Comparison of ENCODE assay signal across 6 worm cellular contexts in genomic region chrIV:8233268-8233667, ce11.
TF ChIP-seq lines count a peak whose summit lies in the region.

No protein-coding gene starts in this region.

TF ChIP-seq in whole organism, L1 larva, 84 proteins besides CTCF, POLR2A, EP300 and RAD21:
- no peak for TF ChIP-seq zag-1 (tag; optimal IDR thresholded peaks at IDR 0.05; lab: Kevin White, UChicago)
- TF ChIP-seq snpc-4 (tag; optimal IDR thresholded peaks at IDR 0.05; lab: Kevin White, UChicago): no peak
- TF ChIP-seq elt-3 (tag; optimal IDR thresholded peaks at IDR 0.05; lab: Kevin White, UChicago): no peak
- no peak for TF ChIP-seq sox-4 (tag; optimal IDR thresholded peaks at IDR 0.05; lab: Kevin White, UChicago)
- TF ChIP-seq efl-1 (optimal IDR thresholded peaks at IDR 0.05; lab: Kevin White, UChicago): no peak
- peak in 1 of 2 experiments; percentile 15 for TF ChIP-seq efl-1 (GFP tag; optimal IDR thresholded peaks at IDR 0.05 in 1 of 2; lab: Kevin White, UChicago)
- no peak for TF ChIP-seq swsn-7 (tag; optimal IDR thresholded peaks at IDR 0.05; lab: Kevin White, UChicago)
- TF ChIP-seq blmp-1 (tag; optimal IDR thresholded peaks at IDR 0.05; lab: Kevin White, UChicago): peak; percentile 96
- no peak for TF ChIP-seq nhr-90 (tag; optimal IDR thresholded peaks at IDR 0.05; lab: Kevin White, UChicago; ENCODE audit: poor library complexity)
- no peak for TF ChIP-seq nhr-28 (tag; optimal IDR thresholded peaks at IDR 0.05; lab: Kevin White, UChicago)
- no peak for TF ChIP-seq nhr-12 (tag; optimal IDR thresholded peaks at IDR 0.05; lab: Kevin White, UChicago)
- TF ChIP-seq lin-14 (GFP tag; optimal IDR thresholded peaks at IDR 0.05; lab: Kevin White, UChicago): peak; percentile 17
- no peak for TF ChIP-seq ceh-8 (GFP tag; optimal IDR thresholded peaks at IDR 0.05; lab: Kevin White, UChicago)

TF ChIP-seq in whole organism, L2 larva, 48 proteins besides CTCF, POLR2A, EP300 and RAD21:
- no peak for TF ChIP-seq aly-2 (tag; optimal IDR thresholded peaks at IDR 0.05; lab: Kevin White, UChicago)
- TF ChIP-seq blmp-1 (tag; optimal IDR thresholded peaks at IDR 0.05; lab: Kevin White, UChicago; ENCODE audit: insufficient read depth): peak; percentile 42
- no peak for TF ChIP-seq sem-4 (tag; optimal IDR thresholded peaks at IDR 0.05; lab: Kevin White, UChicago)
- TF ChIP-seq nhr-77 (tag; optimal IDR thresholded peaks at IDR 0.05; lab: Kevin White, UChicago): no peak
- TF ChIP-seq C34F6.9 (tag; optimal IDR thresholded peaks at IDR 0.05; lab: Kevin White, UChicago): no peak

TF ChIP-seq in whole organism, L3 larva, 47 proteins besides CTCF, POLR2A, EP300 and RAD21:
- TF ChIP-seq pha-4 (tag; optimal IDR thresholded peaks at IDR 0.05; lab: Kevin White, UChicago): peak; percentile 2
- TF ChIP-seq mml-1 (tag; optimal IDR thresholded peaks at IDR 0.05; lab: Kevin White, UChicago): no peak

TF ChIP-seq in whole organism, L4 larva, 104 proteins besides CTCF, POLR2A, EP300 and RAD21:
- no peak for TF ChIP-seq egl-27 (tag; optimal IDR thresholded peaks at IDR 0.05; lab: Kevin White, UChicago)
- TF ChIP-seq hlh-30 (tag; optimal IDR thresholded peaks at IDR 0.05; lab: Kevin White, UChicago; ENCODE audit: insufficient read depth): peak; percentile 17
- no peak for TF ChIP-seq vab-7 (GFP tag; IDR thresholded peaks at IDR 0.05; lab: Robert Waterston, UW)
- no peak for TF ChIP-seq nhr-102 (tag; optimal IDR thresholded peaks at IDR 0.05; lab: Kevin White, UChicago)
- TF ChIP-seq mxl-3 (GFP tag; optimal IDR thresholded peaks at IDR 0.05; lab: Kevin White, UChicago): no peak
- TF ChIP-seq mxl-2 (GFP tag; conservative IDR thresholded peaks at IDR 0.05; lab: Robert Waterston, UW): no peak
- TF ChIP-seq hlh-11 (tag; optimal IDR thresholded peaks at IDR 0.05; lab: Kevin White, UChicago): peak; percentile 9
- no peak for TF ChIP-seq php-3 (GFP tag; IDR thresholded peaks at IDR 0.05; lab: Robert Waterston, UW)

TF ChIP-seq in whole organism, mixed stage, embryonic, 35 proteins besides CTCF, POLR2A, EP300 and RAD21:
- peak; percentile 36 for TF ChIP-seq blmp-1 (tag; optimal IDR thresholded peaks at IDR 0.05; lab: Kevin White, UChicago)
- no peak for TF ChIP-seq ztf-11 (tag; optimal IDR thresholded peaks at IDR 0.05; lab: Kevin White, UChicago)
TF ChIP-seq in whole organism, mixed stage, embryonic: peak in this region for 1.

TF ChIP-seq in whole organism, young adult, 124 proteins besides CTCF, POLR2A, EP300 and RAD21:
- TF ChIP-seq attf-3 (GFP tag; conservative IDR thresholded peaks at IDR 0.05; lab: Robert Waterston, UW) (0 out of 2 replicates have a peak, but pooled peaks have one; percentile 34), chd-7 (tag; optimal IDR thresholded peaks at IDR 0.05; lab: Kevin White, UChicago) (no peak)
TF ChIP-seq in whole organism, young adult: peak in this region for 1.
